Worm (Caenorhabditis elegans) whole organism, L2 larva: ENCODE data around the gene sprr-2.

Source experiments
- C34F6.9 ChIP-seq: fragments of 150-350 bp; optimal IDR thresholded peaks from 2 replicates; lab custom pipeline; 2014; ENCODE audit warnings: missing biosample characterization, missing genetic modification characterization
- Y55F3AM.14 ChIP-seq: fragments of 200-800 bp; sonication (Bioruptor generic); optimal IDR thresholded peaks from 2 replicates; lab custom pipeline; 2018; ENCODE audit warnings: mild to moderate bottlenecking, missing genetic modification characterization, missing compliant biosample characterization
- alr-1 ChIP-seq: fragments of 150-350 bp; optimal IDR thresholded peaks from 2 replicates; lab custom pipeline; 2014; ENCODE audit warnings: missing biosample characterization, missing genetic modification characterization
- ama-1 ChIP-seq: fragments of 150-350 bp; optimal IDR thresholded peaks from 2 replicates; lab custom pipeline; 2018; ENCODE audit warnings: inconsistent platforms
- blmp-1 ChIP-seq: sonication (generic microtip); optimal IDR thresholded peaks from 2 replicates; lab custom pipeline; 2017; ENCODE audit warnings: missing genetic modification characterization, mild to moderate bottlenecking, missing compliant biosample characterization, antibody characterized with exemption, moderate library complexity; ENCODE audit not compliant: insufficient read depth
- ceh-16 ChIP-seq: fragments of 150-350 bp; optimal IDR thresholded peaks from 2 replicates; lab custom pipeline; 2014; ENCODE audit warnings: missing biosample characterization, missing genetic modification characterization
- ceh-82 ChIP-seq: fragments of 150-350 bp; optimal IDR thresholded peaks from 2 replicates; lab custom pipeline; 2014; ENCODE audit warnings: missing biosample characterization, missing genetic modification characterization
- dmd-4 ChIP-seq: sonication (generic microtip); optimal IDR thresholded peaks from 2 replicates; lab custom pipeline; 2017; ENCODE audit warnings: missing biosample characterization, missing genetic modification characterization
- elt-1 ChIP-seq: fragments of 150-350 bp; optimal IDR thresholded peaks from 2 replicates; lab custom pipeline; 2014; ENCODE audit warnings: missing biosample characterization, missing genetic modification characterization
- elt-3 ChIP-seq: sonication (generic microtip); optimal IDR thresholded peaks from 2 replicates; lab custom pipeline; 2017; ENCODE audit warnings: missing biosample characterization, missing genetic modification characterization
- fos-1 ChIP-seq: fragments of 150-350 bp; optimal IDR thresholded peaks from 2 replicates; lab custom pipeline; 2014; ENCODE audit warnings: missing biosample characterization, missing genetic modification characterization
- gmeb-1 ChIP-seq: fragments of 150-350 bp; optimal IDR thresholded peaks from 2 replicates; lab custom pipeline; 2014; ENCODE audit warnings: missing biosample characterization, missing genetic modification characterization
- lin-11 ChIP-seq: fragments of 150-350 bp; sonication (generic microtip); optimal IDR thresholded peaks from 2 replicates; lab custom pipeline; 2014; ENCODE audit warnings: missing biosample characterization, missing genetic modification characterization, inconsistent platforms, mixed read lengths
- lin-13 ChIP-seq: fragments of 150-350 bp; optimal IDR thresholded peaks from 2 replicates; lab custom pipeline; 2014; ENCODE audit warnings: missing biosample characterization, missing genetic modification reagents, missing genetic modification characterization
- lin-39 ChIP-seq: fragments of 150-350 bp; optimal IDR thresholded peaks from 2 replicates; lab custom pipeline; 2014; ENCODE audit warnings: missing biosample characterization, missing genetic modification reagents, missing genetic modification characterization
- lsy-2 ChIP-seq, 2 experiments: fragments of 150-350 bp in 1 of 2; sonication (generic microtip) in 1 of 2; optimal IDR thresholded peaks; 2 replicates each; lab custom pipeline; 2014 to 2017; ENCODE audit warnings: missing biosample characterization in 2 of 2, missing genetic modification characterization in 2 of 2
- mab-5 ChIP-seq: fragments of 150-350 bp; optimal IDR thresholded peaks from 2 replicates; lab custom pipeline; 2014; ENCODE audit warnings: missing biosample characterization, missing genetic modification characterization
- mbf-1 ChIP-seq: sonication (generic microtip); optimal IDR thresholded peaks from 2 replicates; lab custom pipeline; 2017; ENCODE audit warnings: missing biosample characterization, missing genetic modification characterization
- mdl-1 ChIP-seq, 2 experiments: fragments of 150-350 bp in 1 of 2; sonication (generic microtip) in 1 of 2; optimal IDR thresholded peaks; 2 replicates each; lab custom pipeline; 2017; ENCODE audit warnings: missing biosample characterization in 2 of 2, missing genetic modification characterization in 2 of 2
- nhr-10 ChIP-seq: sonication (generic microtip); optimal IDR thresholded peaks from 2 replicates; lab custom pipeline; 2017; ENCODE audit warnings: missing biosample characterization, missing genetic modification characterization
- nhr-11 ChIP-seq: fragments of 150-350 bp; optimal IDR thresholded peaks from 2 replicates; lab custom pipeline; 2014; ENCODE audit warnings: missing biosample characterization, missing genetic modification characterization
- nhr-129 ChIP-seq: fragments of 150-350 bp; optimal IDR thresholded peaks from 2 replicates; lab custom pipeline; 2014; ENCODE audit warnings: missing biosample characterization, missing genetic modification characterization
- nhr-21 ChIP-seq: fragments of 150-350 bp; optimal IDR thresholded peaks from 2 replicates; lab custom pipeline; 2014; ENCODE audit warnings: missing biosample characterization, missing genetic modification characterization
- nhr-25 ChIP-seq: fragments of 150-350 bp; sonication (generic microtip); optimal IDR thresholded peaks from 3 replicates; lab custom pipeline; 2014; ENCODE audit warnings: missing biosample characterization, missing genetic modification characterization
- nhr-6 ChIP-seq: fragments of 150-350 bp; optimal IDR thresholded peaks from 2 replicates; lab custom pipeline; 2014; ENCODE audit warnings: missing biosample characterization, missing genetic modification characterization
- peb-1 ChIP-seq: fragments of 150-350 bp; optimal IDR thresholded peaks from 2 replicates; lab custom pipeline; 2014; ENCODE audit warnings: missing biosample characterization, missing genetic modification characterization
- skn-1 ChIP-seq: sonication (generic microtip); optimal IDR thresholded peaks from 2 replicates; lab custom pipeline; 2017; ENCODE audit warnings: missing biosample characterization, missing genetic modification characterization
- sma-9 ChIP-seq, 2 experiments: fragments of 150-350 bp in 1 of 2; sonication (generic microtip) in 1 of 2; optimal IDR thresholded peaks; 2 replicates each; lab custom pipeline; 2014 to 2016; ENCODE audit warnings: missing genetic modification characterization in 2 of 2, mild to moderate bottlenecking in 1 of 2, missing biosample characterization in 1 of 2, missing compliant biosample characterization in 1 of 2, missing genetic modification reagents in 1 of 2, moderate library complexity in 1 of 2
- snpc-4 ChIP-seq: fragments of 150-350 bp; optimal IDR thresholded peaks from 2 replicates; lab custom pipeline; 2014; ENCODE audit warnings: missing biosample characterization, missing genetic modification characterization
- unc-39 ChIP-seq: fragments of 150-350 bp; optimal IDR thresholded peaks from 2 replicates; lab custom pipeline; 2014; ENCODE audit warnings: missing biosample characterization, missing genetic modification characterization
- unc-62 ChIP-seq: fragments of 150-350 bp; optimal IDR thresholded peaks from 2 replicates; lab custom pipeline; 2014; ENCODE audit warnings: missing biosample characterization, missing genetic modification reagents, missing genetic modification characterization
- zag-1 ChIP-seq: fragments of 150-350 bp; optimal IDR thresholded peaks from 2 replicates; lab custom pipeline; 2014; ENCODE audit warnings: missing biosample characterization, missing genetic modification characterization
- ztf-1 ChIP-seq: fragments of 200-800 bp; sonication (Bioruptor generic); conservative IDR thresholded peaks from 2 replicates; pipeline ENCODE4 v1.3.6; 2022; ENCODE audit warnings: missing genetic modification characterization, missing compliant biosample characterization
- ztf-11 ChIP-seq: sonication (generic microtip); optimal IDR thresholded peaks from 2 replicates; lab custom pipeline; 2017; ENCODE audit warnings: missing biosample characterization, missing genetic modification characterization
- ztf-4 ChIP-seq: fragments of 150-350 bp; optimal IDR thresholded peaks from 2 replicates; lab custom pipeline; 2014; ENCODE audit warnings: missing biosample characterization, missing genetic modification characterization

The sprr-2 gene

ce11 chrX:14755847-14756246 lies 37.4 kb upstream of the sprr-2 start:
- TF ChIP-seq zag-1 (tag; lab: Kevin White, UChicago) (no peak), gmeb-1 (tag; lab: Kevin White, UChicago) (no peak), ceh-16 (no peak), lin-11 (tag; lab: Kevin White, UChicago) (no peak), fos-1 (tag; lab: Kevin White, UChicago) (peak; percentile 21), lsy-2 (tag; optimal IDR thresholded peaks at IDR 0.05; lab: Kevin White, UChicago) (no peak)

ce11 chrX:14756606-14757005 lies 36.6 kb upstream of the sprr-2 start:
- TF ChIP-seq Y55F3AM.14 (GFP tag; lab: Kevin White, UChicago): no peak
- no peak for TF ChIP-seq nhr-6 (tag; lab: Kevin White, UChicago)
- no peak for TF ChIP-seq nhr-11 (tag; lab: Kevin White, UChicago)
- no peak for TF ChIP-seq alr-1 (tag; lab: Kevin White, UChicago)
- no peak for TF ChIP-seq mdl-1 (tag; optimal IDR thresholded peaks at IDR 0.05; lab: Kevin White, UChicago)
- TF ChIP-seq blmp-1 (tag; lab: Kevin White, UChicago): no peak
- no peak for TF ChIP-seq ztf-1 (GFP tag; lab: Robert Waterston, UW)
- TF ChIP-seq lin-13 (GFP tag; lab: Kevin White, UChicago): no peak
- TF ChIP-seq elt-3 (tag; lab: Kevin White, UChicago): no peak
- TF ChIP-seq gmeb-1 (tag; lab: Kevin White, UChicago): no peak
- TF ChIP-seq lin-39 (tag; lab: Kevin White, UChicago): no peak
- no peak for TF ChIP-seq peb-1 (tag; lab: Kevin White, UChicago)

- TF ChIP-seq ztf-1 (GFP tag; lab: Robert Waterston, UW): no peak
- no peak for TF ChIP-seq mab-5 (tag; lab: Kevin White, UChicago)
- no peak for TF ChIP-seq unc-62 (GFP tag; lab: Kevin White, UChicago)
- TF ChIP-seq skn-1: no peak
- no peak for TF ChIP-seq nhr-10 (tag; lab: Kevin White, UChicago)
- no peak for TF ChIP-seq unc-39
- no peak for TF ChIP-seq nhr-21
- no peak for TF ChIP-seq elt-3 (tag; lab: Kevin White, UChicago)
- TF ChIP-seq mbf-1: no peak
- TF ChIP-seq snpc-4 (tag; lab: Kevin White, UChicago): no peak
- TF ChIP-seq ztf-11: no peak
- no peak for TF ChIP-seq lin-11 (tag; lab: Kevin White, UChicago)
- no peak for TF ChIP-seq blmp-1 (tag; lab: Kevin White, UChicago)
- no peak for TF ChIP-seq nhr-25 (tag; lab: Kevin White, UChicago)
- TF ChIP-seq ztf-4 (tag; lab: Kevin White, UChicago): no peak
- no peak for TF ChIP-seq elt-1 (tag; lab: Kevin White, UChicago)
- TF ChIP-seq lin-39 (tag; lab: Kevin White, UChicago): no peak
- TF ChIP-seq ceh-82 (tag; lab: Kevin White, UChicago): no peak
- TF ChIP-seq fos-1 (tag; lab: Kevin White, UChicago): no peak
- TF ChIP-seq sma-9 (GFP tag; optimal IDR thresholded peaks at IDR 0.05; lab: Kevin White, UChicago): no peak
- no peak for TF ChIP-seq sma-9 (tag; optimal IDR thresholded peaks at IDR 0.05; lab: Kevin White, UChicago)
Observed at ce11 chrX:14757641-14758220, 35.5 kb upstream of the sprr-2 start.

ce11 chrX:14759549-14759948 lies 33.7 kb upstream of the sprr-2 start:
- no peak for TF ChIP-seq nhr-6 (tag; lab: Kevin White, UChicago)
- TF ChIP-seq unc-39: no peak
- no peak for TF ChIP-seq skn-1
- TF ChIP-seq ztf-11: no peak
- no peak for TF ChIP-seq sma-9 (GFP tag; optimal IDR thresholded peaks at IDR 0.05; lab: Kevin White, UChicago)
- no peak for TF ChIP-seq sma-9 (tag; optimal IDR thresholded peaks at IDR 0.05; lab: Kevin White, UChicago)
- TF ChIP-seq lin-13 (GFP tag; lab: Kevin White, UChicago): no peak
- no peak for TF ChIP-seq blmp-1 (tag; lab: Kevin White, UChicago)
- TF ChIP-seq ama-1 (lab: Kevin White, UChicago): no peak
- TF ChIP-seq dmd-4 (tag; lab: Kevin White, UChicago): no peak
- no peak for TF ChIP-seq ceh-16
- TF ChIP-seq peb-1 (tag; lab: Kevin White, UChicago): no peak
- no peak for TF ChIP-seq nhr-129
- TF ChIP-seq mab-5 (tag; lab: Kevin White, UChicago): no peak
- TF ChIP-seq ztf-1 (GFP tag; lab: Robert Waterston, UW): no peak
- TF ChIP-seq elt-3 (tag; lab: Kevin White, UChicago): no peak
- no peak for TF ChIP-seq nhr-11 (tag; lab: Kevin White, UChicago)
- TF ChIP-seq mbf-1: no peak
- TF ChIP-seq C34F6.9 (tag; lab: Kevin White, UChicago): no peak
